Worm (Caenorhabditis elegans) whole organism, L1 larva: ENCODE data around the gene Y75B8A.10.

ENCODE experiments used
- C04F5.9 ChIP-seq: sonication (generic microtip); optimal IDR thresholded peaks from 2 replicates; lab custom pipeline; 2016; ENCODE audit warnings: missing genetic modification characterization, missing compliant biosample characterization
- F16B12.6 ChIP-seq: fragments of 150-350 bp; optimal IDR thresholded peaks from 2 replicates; lab custom pipeline; 2014; ENCODE audit warnings: missing biosample characterization, missing genetic modification characterization
- Y116A8C.19 ChIP-seq: sonication (generic microtip); optimal IDR thresholded peaks from 2 replicates; lab custom pipeline; 2016; ENCODE audit warnings: missing compliant biosample characterization, missing genetic modification characterization, borderline replicate concordance
- aha-1 ChIP-seq: fragments of 150-350 bp; optimal IDR thresholded peaks from 2 replicates; lab custom pipeline; 2014; ENCODE audit warnings: missing biosample characterization, missing genetic modification characterization
- blmp-1 ChIP-seq: fragments of 150-350 bp; optimal IDR thresholded peaks from 2 replicates; lab custom pipeline; 2014; ENCODE audit warnings: missing biosample characterization, missing genetic modification characterization
- ceh-63 ChIP-seq: fragments of 200-800 bp; sonication (Bioruptor generic); optimal IDR thresholded peaks from 2 replicates; lab custom pipeline; 2018; ENCODE audit warnings: mild to moderate bottlenecking, missing genetic modification characterization, missing compliant biosample characterization
- ceh-8 ChIP-seq: fragments of 200-800 bp; sonication (Bioruptor generic); optimal IDR thresholded peaks from 2 replicates; lab custom pipeline; 2018; ENCODE audit warnings: mild to moderate bottlenecking, missing genetic modification characterization, moderate library complexity, missing compliant biosample characterization
- ceh-82 ChIP-seq, 3 experiments: fragments of 150-350 bp in 1 of 3; sonication (generic microtip) in 2 of 3; optimal IDR thresholded peaks; 2 replicates each; lab custom pipeline; 2014 to 2017; ENCODE audit warnings: missing biosample characterization in 3 of 3, missing genetic modification characterization in 3 of 3
- ceh-88 ChIP-seq: fragments of 200-800 bp; sonication (Bioruptor generic); IDR thresholded peaks from 2 replicates; pipeline ENCODE4 v1.3.6; 2022; ENCODE audit warnings: missing genetic modification characterization, missing compliant biosample characterization
- ceh-90 ChIP-seq: sonication (generic microtip); optimal IDR thresholded peaks from 2 replicates; lab custom pipeline; 2016; ENCODE audit warnings: missing genetic modification characterization, missing compliant biosample characterization
- elt-2 ChIP-seq: sonication (generic microtip); optimal IDR thresholded peaks from 2 replicates; lab custom pipeline; 2016; ENCODE audit warnings: missing genetic modification characterization, mild to moderate bottlenecking, inconsistent platforms, missing compliant biosample characterization, missing genetic modification reagents
- ets-5 ChIP-seq: fragments of 200-800 bp; sonication (Bioruptor generic); IDR thresholded peaks from 2 replicates; pipeline ENCODE4 v1.3.6; 2022; ENCODE audit warnings: missing genetic modification characterization, missing compliant biosample characterization
- fkh-10 ChIP-seq: sonication (generic microtip); optimal IDR thresholded peaks from 2 replicates; lab custom pipeline; 2017; ENCODE audit warnings: missing biosample characterization, missing genetic modification reagents, missing genetic modification characterization
- fos-1 ChIP-seq: fragments of 150-350 bp; optimal IDR thresholded peaks from 2 replicates; lab custom pipeline; 2014; ENCODE audit warnings: missing biosample characterization, missing genetic modification characterization
- grh-1 ChIP-seq: fragments of 200-800 bp; sonication (Bioruptor generic); IDR thresholded peaks from 2 replicates; pipeline ENCODE4 v1.3.6; 2022; ENCODE audit warnings: missing genetic modification reagents, missing genetic modification characterization, missing compliant biosample characterization
- irx-1 ChIP-seq: sonication (generic microtip); optimal IDR thresholded peaks from 2 replicates; lab custom pipeline; 2016; ENCODE audit warnings: missing genetic modification characterization, missing compliant biosample characterization
- jun-1 ChIP-seq: fragments of 150-350 bp; optimal IDR thresholded peaks from 2 replicates; lab custom pipeline; 2014; ENCODE audit warnings: missing biosample characterization, missing genetic modification reagents, missing genetic modification characterization
- lin-13 ChIP-seq: fragments of 150-350 bp; optimal IDR thresholded peaks from 2 replicates; lab custom pipeline; 2014; ENCODE audit warnings: missing biosample characterization, missing genetic modification reagents, missing genetic modification characterization
- lin-14 ChIP-seq: fragments of 200-800 bp; sonication (Bioruptor generic); optimal IDR thresholded peaks from 2 replicates; lab custom pipeline; 2018; ENCODE audit warnings: mild to moderate bottlenecking, missing genetic modification characterization, moderate library complexity, missing compliant biosample characterization
- lin-15B ChIP-seq: fragments of 150-350 bp; sonication (generic microtip); optimal IDR thresholded peaks from 3 replicates; lab custom pipeline; 2014; ENCODE audit warnings: missing biosample characterization, missing genetic modification characterization
- lin-35 ChIP-seq, 2 experiments: fragments of 150-350 bp; optimal IDR thresholded peaks; 2 replicates each; lab custom pipeline; 2014; ENCODE audit warnings: missing biosample characterization in 2 of 2, missing genetic modification characterization in 2 of 2, missing genetic modification reagents in 2 of 2
- lin-39 ChIP-seq: fragments of 150-350 bp; optimal IDR thresholded peaks from 2 replicates; lab custom pipeline; 2014; ENCODE audit warnings: missing biosample characterization, missing genetic modification reagents, missing genetic modification characterization
- lir-3 ChIP-seq: sonication (generic microtip); optimal IDR thresholded peaks from 2 replicates; lab custom pipeline; 2016; ENCODE audit warnings: mild to moderate bottlenecking, missing genetic modification characterization, moderate library complexity, missing compliant biosample characterization; ENCODE audit not compliant: poor library complexity
- lsy-2 ChIP-seq, 2 experiments: fragments of 150-350 bp; optimal IDR thresholded peaks; 2 replicates each; lab custom pipeline; 2014; ENCODE audit warnings: missing biosample characterization in 2 of 2, missing genetic modification characterization in 2 of 2
- mdl-1 ChIP-seq, 2 experiments: fragments of 150-350 bp; optimal IDR thresholded peaks; 2 replicates each; lab custom pipeline; 2014 to 2017; ENCODE audit warnings: missing biosample characterization in 2 of 2, missing genetic modification characterization in 2 of 2, inconsistent platforms in 1 of 2
- mep-1 ChIP-seq: fragments of 150-350 bp; optimal IDR thresholded peaks from 2 replicates; lab custom pipeline; 2014; ENCODE audit warnings: missing biosample characterization, missing genetic modification characterization
- nhr-19 ChIP-seq: fragments of 200-800 bp; sonication (Bioruptor generic); conservative IDR thresholded peaks from 2 replicates; pipeline ENCODE4 v1.3.6; 2022; ENCODE audit warnings: missing genetic modification characterization, missing compliant biosample characterization
- nhr-20 ChIP-seq: sonication (generic microtip); optimal IDR thresholded peaks from 2 replicates; lab custom pipeline; 2016; ENCODE audit warnings: mild to moderate bottlenecking, missing genetic modification characterization, missing compliant biosample characterization
- nhr-47 ChIP-seq: sonication (generic microtip); optimal IDR thresholded peaks from 2 replicates; lab custom pipeline; 2016; ENCODE audit warnings: mild to moderate bottlenecking, missing genetic modification characterization, moderate library complexity, missing compliant biosample characterization
- nhr-71 ChIP-seq: sonication (generic microtip); optimal IDR thresholded peaks from 2 replicates; lab custom pipeline; 2016; ENCODE audit warnings: mild to moderate bottlenecking, missing genetic modification characterization, moderate library complexity, missing compliant biosample characterization
- nhr-76 ChIP-seq: sonication (generic microtip); optimal IDR thresholded peaks from 2 replicates; lab custom pipeline; 2017; ENCODE audit warnings: missing biosample characterization, missing genetic modification characterization
- nhr-85 ChIP-seq: sonication (generic microtip); peaks from one replicate; lab custom pipeline; 2016; ENCODE audit warnings: missing genetic modification characterization, inconsistent platforms, missing compliant biosample characterization
- pag-3 ChIP-seq: sonication (generic microtip); optimal IDR thresholded peaks from 2 replicates; lab custom pipeline; 2017; ENCODE audit warnings: missing genetic modification characterization, mild to moderate bottlenecking, missing compliant biosample characterization, antibody characterized with exemption, borderline replicate concordance; ENCODE audit not compliant: insufficient read depth
- pax-3 ChIP-seq: fragments of 200-800 bp; sonication (Bioruptor generic); optimal IDR thresholded peaks from 2 replicates; lab custom pipeline; 2018; ENCODE audit warnings: mild to moderate bottlenecking, missing genetic modification characterization, moderate library complexity, missing compliant biosample characterization
- rnt-1 ChIP-seq: sonication (generic microtip); optimal IDR thresholded peaks from 2 replicates; lab custom pipeline; 2016; ENCODE audit warnings: mild to moderate bottlenecking, missing genetic modification characterization, moderate library complexity, missing compliant biosample characterization
- skn-1 ChIP-seq: fragments of 150-350 bp; optimal IDR thresholded peaks from 2 replicates; lab custom pipeline; 2014; ENCODE audit warnings: missing biosample characterization, missing genetic modification characterization
- sox-4 ChIP-seq: sonication (generic microtip); optimal IDR thresholded peaks from 2 replicates; lab custom pipeline; 2016; ENCODE audit warnings: missing genetic modification characterization, missing compliant biosample characterization
- sup-37 ChIP-seq: fragments of 200-800 bp; sonication (Bioruptor generic); optimal IDR thresholded peaks from 2 replicates; lab custom pipeline; 2018; ENCODE audit warnings: mild to moderate bottlenecking, missing genetic modification characterization, missing compliant biosample characterization
- swsn-7 ChIP-seq: sonication (generic microtip); optimal IDR thresholded peaks from 2 replicates; lab custom pipeline; 2016; ENCODE audit warnings: missing genetic modification characterization, missing compliant biosample characterization
- tlp-1 ChIP-seq: fragments of 150-350 bp; optimal IDR thresholded peaks from 2 replicates; lab custom pipeline; 2014; ENCODE audit warnings: missing biosample characterization, missing genetic modification characterization
- unc-30 ChIP-seq: sonication (generic microtip); optimal IDR thresholded peaks from 2 replicates; lab custom pipeline; 2017; ENCODE audit warnings: missing biosample characterization, missing genetic modification characterization
- vab-15 ChIP-seq: sonication (generic microtip); optimal IDR thresholded peaks from 2 replicates; lab custom pipeline; 2017; ENCODE audit warnings: missing genotype, mild to moderate bottlenecking, missing genetic modification characterization, missing compliant biosample characterization
- zag-1 ChIP-seq: fragments of 150-350 bp; optimal IDR thresholded peaks from 2 replicates; lab custom pipeline; 2014; ENCODE audit warnings: missing biosample characterization, missing genetic modification characterization
- ztf-11 ChIP-seq, 2 experiments: sonication (generic microtip); optimal IDR thresholded peaks; 2 replicates each; lab custom pipeline; 2016 to 2017; ENCODE audit warnings: missing genetic modification characterization in 2 of 2, missing biosample characterization in 1 of 2, missing compliant biosample characterization in 1 of 2

Gene Y75B8A.10

ce11 chrIII:12226089-12226682, 43.4 kb upstream of the Y75B8A.10 start, which contains the start of the genes Y75B8A.18 and Y75B8A.19 (continued):
- TF ChIP-seq rnt-1 (tag; lab: Kevin White, UChicago) = peak; percentile 75
- TF ChIP-seq ets-5 = no peak
- TF ChIP-seq lsy-2 (tag; optimal IDR thresholded peaks at IDR 0.05; lab: Kevin White, UChicago) = peak; percentile 69 to 81
- TF ChIP-seq nhr-20 (tag; lab: Kevin White, UChicago) = peak; percentile 47
- TF ChIP-seq pag-3 (tag; lab: Kevin White, UChicago) = no peak
- TF ChIP-seq ceh-88 (GFP tag; lab: Robert Waterston, UW) = no peak
- TF ChIP-seq zag-1 (tag; lab: Kevin White, UChicago) = no peak
- TF ChIP-seq vab-15 = peak; percentile 18
- peak; percentile 59 for TF ChIP-seq lin-15B (tag; lab: Kevin White, UChicago)
- TF ChIP-seq ceh-90 = no peak
- TF ChIP-seq ceh-63 (GFP tag; lab: Kevin White, UChicago) = no peak
- TF ChIP-seq elt-2 (tag; lab: Kevin White, UChicago) = no peak
- TF ChIP-seq unc-30 (tag; lab: Kevin White, UChicago) = no peak
- no peak for TF ChIP-seq lin-14
- peak; percentile 4 for TF ChIP-seq ceh-8
- TF ChIP-seq F16B12.6 = peak; percentile 50
- TF ChIP-seq jun-1 (tag; lab: Kevin White, UChicago) = no peak
- peak in 1 of 2 experiments; percentile 43 for TF ChIP-seq mdl-1 (tag; optimal IDR thresholded peaks at IDR 0.05; lab: Kevin White, UChicago)
- no peak for TF ChIP-seq nhr-76 (tag; lab: Kevin White, UChicago)
- no peak for TF ChIP-seq sox-4
- peak; percentile 24 for TF ChIP-seq irx-1
- no peak for TF ChIP-seq aha-1 (tag; lab: Kevin White, UChicago)
- no peak for TF ChIP-seq skn-1 (tag; lab: Kevin White, UChicago)
- peak in 2 of 3 experiments; percentile 39 to 78 for TF ChIP-seq ceh-82 (tag; optimal IDR thresholded peaks at IDR 0.05; lab: Kevin White, UChicago)
- TF ChIP-seq sup-37 (GFP tag; lab: Kevin White, UChicago) = no peak
- TF ChIP-seq Y116A8C.19 (tag; lab: Kevin White, UChicago) = no peak
- peak; percentile 45 for TF ChIP-seq lin-39 (tag; lab: Kevin White, UChicago)
- peak in 1 of 2 experiments; percentile 14 for TF ChIP-seq ztf-11 (tag; optimal IDR thresholded peaks at IDR 0.05; lab: Kevin White, UChicago)
- no peak for TF ChIP-seq lir-3
- peak; percentile 2 for TF ChIP-seq fos-1 (tag; lab: Kevin White, UChicago)
- TF ChIP-seq nhr-19 (GFP tag; lab: Robert Waterston, UW) = peak; percentile 69

- TF ChIP-seq lin-15B (tag; lab: Kevin White, UChicago) (no peak), rnt-1 (tag; lab: Kevin White, UChicago) (no peak), mep-1 (tag; lab: Kevin White, UChicago) (no peak), nhr-85 (tag; lab: Kevin White, UChicago) (no peak), grh-1 (GFP tag; lab: Robert Waterston, UW) (no peak), tlp-1 (tag; lab: Kevin White, UChicago) (no peak), pax-3 (no peak), lsy-2 (tag; optimal IDR thresholded peaks at IDR 0.05; lab: Kevin White, UChicago) (no peak), lin-13 (GFP tag; lab: Kevin White, UChicago) (no peak), C04F5.9 (no peak), nhr-47 (tag; lab: Kevin White, UChicago) (no peak), fkh-10 (GFP tag; lab: Kevin White, UChicago) (no peak), blmp-1 (tag; lab: Kevin White, UChicago) (no peak), lin-35 (GFP tag; optimal IDR thresholded peaks at IDR 0.05; lab: Kevin White, UChicago) (no peak), pag-3 (tag; lab: Kevin White, UChicago) (no peak), mdl-1 (tag; optimal IDR thresholded peaks at IDR 0.05; lab: Kevin White, UChicago) (no peak), swsn-7 (tag; lab: Kevin White, UChicago) (no peak), nhr-71 (no peak), irx-1 (no peak)
These were observed 42.4 kb upstream of the Y75B8A.10 start, which contains the start of gene gmn-1 for ce11 chrIII:12225234-12225633. TSS of gene gmn-1 (minus strand) at chrIII:12225331.
